Fruit fly (Drosophila melanogaster) S2 (cell line): ENCODE measurements around the gene CG32373.

Experiments
- CG8478 ChIP-seq: fragments of >200 bp; optimal IDR thresholded peaks from 2 replicates; lab custom pipeline; 2018
- CTCF ChIP-seq, 2 experiments: fragments of >200 bp; optimal IDR thresholded peaks; 2 replicates each; lab custom pipeline; 2018

- no peak for TF ChIP-seq CG8478
- no peak for TF ChIP-seq CTCF (optimal IDR thresholded peaks at IDR 0.05; lab: Kevin White, UChicago)
Measured at dm6 chr3L:7718561-7719417, 68.4 kb downstream of the CG32373 start, which contains the start of gene Mcad.
